Worm (Caenorhabditis elegans) whole organism, L4 larva: ENCODE measurements around the gene F32D1.11.
A peak's percentile ranks its signal among the peaks of the same experiment; 100 is the strongest.

ENCODE experiments used
- F26F4.8 ChIP-seq: fragments of 200-800 bp; sonication (Bioruptor generic); conservative IDR thresholded peaks from 2 replicates; pipeline ENCODE4 v1.3.6; 2022; ENCODE audit warnings: missing genetic modification characterization, missing compliant biosample characterization
- F44E2.7 ChIP-seq: fragments of 200-800 bp; sonication (Bioruptor generic); IDR thresholded peaks from 2 replicates; pipeline ENCODE4 v2.1.2; 2022; ENCODE audit warnings: missing genetic modification characterization, missing compliant biosample characterization
- Y48G9A.11 ChIP-seq: fragments of 200-800 bp; sonication (Bioruptor generic); IDR thresholded peaks from 2 replicates; pipeline ENCODE4 v1.3.6; 2022; ENCODE audit warnings: missing genetic modification reagents, missing genetic modification characterization, missing compliant biosample characterization
- Y75B8A.6 ChIP-seq: fragments of 200-800 bp; sonication (Bioruptor generic); IDR thresholded peaks from 2 replicates; pipeline ENCODE4 v1.3.6; 2022; ENCODE audit warnings: missing genetic modification reagents, missing genetic modification characterization, missing compliant biosample characterization
- aha-1 ChIP-seq: fragments of 150-350 bp; peaks from one replicate; lab custom pipeline; 2014; ENCODE audit warnings: missing biosample characterization, missing genetic modification characterization
- ama-1 ChIP-seq: fragments of 150-350 bp; optimal IDR thresholded peaks from 2 replicates; lab custom pipeline; 2014; ENCODE audit warnings: inconsistent platforms, mixed read lengths
- ceh-20 ChIP-seq: fragments of 200-800 bp; sonication (Bioruptor generic); IDR thresholded peaks from 2 replicates; pipeline ENCODE4 v1.3.6; 2022; ENCODE audit warnings: missing genetic modification reagents, missing genetic modification characterization, missing compliant biosample characterization
- ceh-28 ChIP-seq: fragments of 150-350 bp; optimal IDR thresholded peaks from 2 replicates; lab custom pipeline; 2014; ENCODE audit warnings: missing biosample characterization, missing genetic modification reagents, missing genetic modification characterization
- ceh-32 ChIP-seq: sonication (generic microtip); optimal IDR thresholded peaks from 2 replicates; lab custom pipeline; 2016; ENCODE audit warnings: mild to moderate bottlenecking, missing genetic modification characterization, missing compliant biosample characterization; ENCODE audit not compliant: poor library complexity
- ceh-44 ChIP-seq: fragments of 200-800 bp; sonication (Bioruptor generic); IDR thresholded peaks from 2 replicates; pipeline ENCODE4 v1.3.6; 2022; ENCODE audit warnings: missing genetic modification reagents, missing genetic modification characterization, missing compliant biosample characterization
- ceh-62 ChIP-seq: sonication (generic microtip); optimal IDR thresholded peaks from 2 replicates; lab custom pipeline; 2017; ENCODE audit warnings: missing biosample characterization, missing genetic modification characterization
- ces-1 ChIP-seq: fragments of 150-350 bp; sonication (generic microtip); optimal IDR thresholded peaks from 4 replicates; lab custom pipeline; 2014; ENCODE audit warnings: missing biosample characterization, missing genetic modification reagents, missing genetic modification characterization
- daf-16 ChIP-seq, 3 experiments: sonication (generic microtip); optimal IDR thresholded peaks; 2 replicates each; lab custom pipeline; 2016 to 2017; ENCODE audit warnings: missing genetic modification characterization in 3 of 3, missing genetic modification reagents in 3 of 3, mild to moderate bottlenecking in 2 of 3, missing compliant biosample characterization in 2 of 3, missing biosample characterization in 1 of 3, moderate library complexity in 1 of 3
- dmd-8 ChIP-seq: fragments of 200-800 bp; sonication (Bioruptor generic); IDR thresholded peaks from 2 replicates; pipeline ENCODE4 v1.3.6; 2022; ENCODE audit warnings: missing genetic modification characterization, missing compliant biosample characterization
- dmd-9 ChIP-seq: fragments of 200-800 bp; sonication (Bioruptor generic); IDR thresholded peaks from 2 replicates; pipeline ENCODE4 v1.3.6; 2022; ENCODE audit warnings: missing genetic modification reagents, missing genetic modification characterization, missing compliant biosample characterization
- dpl-1 ChIP-seq: fragments of 150-350 bp; optimal IDR thresholded peaks from 2 replicates; lab custom pipeline; 2014; ENCODE audit warnings: missing biosample characterization, missing genetic modification reagents, missing genetic modification characterization
- egl-43 ChIP-seq: fragments of 200-800 bp; sonication (Bioruptor generic); IDR thresholded peaks from 2 replicates; pipeline ENCODE4 v1.3.6; 2022; ENCODE audit warnings: missing genetic modification reagents, missing genetic modification characterization, missing compliant biosample characterization
- hif-1 ChIP-seq, 2 experiments: sonication (generic microtip); optimal IDR thresholded peaks; 2 replicates each; lab custom pipeline; 2016 to 2017; ENCODE audit warnings: missing compliant biosample characterization in 2 of 2, missing genetic modification characterization in 2 of 2, missing genetic modification reagents in 2 of 2, missing genotype in 2 of 2, mild to moderate bottlenecking in 1 of 2
- hlh-30 ChIP-seq: sonication (generic microtip); optimal IDR thresholded peaks from 2 replicates; lab custom pipeline; 2017; ENCODE audit warnings: antibody characterized with exemption, mild to moderate bottlenecking, missing genetic modification characterization, missing compliant biosample characterization; ENCODE audit not compliant: insufficient read depth
- hmg-1.1 ChIP-seq: fragments of 200-800 bp; sonication (Bioruptor generic); IDR thresholded peaks from 2 replicates; pipeline ENCODE4 v1.3.6; 2022; ENCODE audit warnings: missing genetic modification reagents, missing genetic modification characterization, missing compliant biosample characterization
- lin-13 ChIP-seq: fragments of 150-350 bp; optimal IDR thresholded peaks from 2 replicates; lab custom pipeline; 2014; ENCODE audit warnings: missing biosample characterization, missing genetic modification reagents, missing genetic modification characterization
- lin-15B ChIP-seq: fragments of 150-350 bp; sonication (generic microtip); optimal IDR thresholded peaks from 3 replicates; lab custom pipeline; 2014; ENCODE audit warnings: missing biosample characterization, missing genetic modification characterization
- lsy-2 ChIP-seq, 2 experiments: fragments of 150-350 bp in 1 of 2; sonication (generic microtip) in 1 of 2; optimal IDR thresholded peaks; 2 replicates each; lab custom pipeline; 2014 to 2017; ENCODE audit warnings: missing biosample characterization in 2 of 2, missing genetic modification characterization in 2 of 2
- mdt-29 ChIP-seq: fragments of 200-800 bp; sonication (Bioruptor generic); IDR thresholded peaks from 2 replicates; pipeline ENCODE4 v1.3.6; 2022; ENCODE audit warnings: missing genetic modification reagents, missing genetic modification characterization, missing compliant biosample characterization
- mep-1 ChIP-seq: fragments of 150-350 bp; sonication (generic microtip); optimal IDR thresholded peaks from 3 replicates; lab custom pipeline; 2014; ENCODE audit warnings: missing biosample characterization, missing genetic modification characterization
- mes-2 ChIP-seq: sonication (generic microtip); optimal IDR thresholded peaks from 2 replicates; lab custom pipeline; 2016; ENCODE audit warnings: missing genotype, mild to moderate bottlenecking, missing genetic modification characterization, missing compliant biosample characterization; ENCODE audit not compliant: poor library complexity, severe bottlenecking
- mxl-2 ChIP-seq: fragments of 200-800 bp; sonication (Bioruptor generic); conservative IDR thresholded peaks from 2 replicates; pipeline ENCODE4 v1.3.6; 2022; ENCODE audit warnings: missing genetic modification reagents, missing genetic modification characterization, missing compliant biosample characterization
- nhr-10 ChIP-seq: fragments of 150-350 bp; optimal IDR thresholded peaks from 2 replicates; lab custom pipeline; 2014; ENCODE audit warnings: missing biosample characterization, missing genetic modification characterization
- nhr-25 ChIP-seq: sonication (generic microtip); optimal IDR thresholded peaks from 2 replicates; lab custom pipeline; 2017; ENCODE audit warnings: missing genetic modification characterization, mild to moderate bottlenecking, missing compliant biosample characterization, antibody characterized with exemption, moderate library complexity, borderline replicate concordance; ENCODE audit not compliant: insufficient read depth
- nhr-28 ChIP-seq: fragments of 150-350 bp; optimal IDR thresholded peaks from 2 replicates; lab custom pipeline; 2014; ENCODE audit warnings: missing biosample characterization, missing genetic modification characterization
- nhr-41 ChIP-seq: fragments of 200-800 bp; sonication (Bioruptor generic); IDR thresholded peaks from 2 replicates; pipeline ENCODE4 v1.3.6; 2022; ENCODE audit warnings: missing genetic modification reagents, missing genetic modification characterization, missing compliant biosample characterization
- nhr-42 ChIP-seq: fragments of 200-800 bp; sonication (Bioruptor generic); IDR thresholded peaks from 2 replicates; pipeline ENCODE4 v1.3.6; 2022; ENCODE audit warnings: missing genetic modification characterization, missing compliant biosample characterization
- nhr-6 ChIP-seq: fragments of 150-350 bp; optimal IDR thresholded peaks from 2 replicates; lab custom pipeline; 2014; ENCODE audit warnings: missing biosample characterization, missing genetic modification characterization
- pha-4 ChIP-seq, 2 experiments: fragments of 150-350 bp in 1 of 2; fragments of 200-800 bp in 1 of 2; sonication (Bioruptor generic) in 1 of 2; IDR thresholded peaks in 1 of 2; optimal IDR thresholded peaks in 1 of 2; 2 replicates each; pipeline versions ENCODE4 v1.3.6 to Lab custom; 2014 to 2022; ENCODE audit warnings: missing genetic modification characterization in 2 of 2, missing genetic modification reagents in 2 of 2, missing biosample characterization in 1 of 2, missing compliant biosample characterization in 1 of 2
- pqm-1 ChIP-seq: sonication (generic microtip); optimal IDR thresholded peaks from 2 replicates; lab custom pipeline; 2017; ENCODE audit warnings: missing biosample characterization, missing genetic modification characterization
- saeg-2 ChIP-seq: fragments of 200-800 bp; sonication (Bioruptor generic); IDR thresholded peaks from 2 replicates; pipeline ENCODE4 v1.3.6; 2022; ENCODE audit warnings: missing genetic modification reagents, missing genetic modification characterization, missing compliant biosample characterization
- skn-1 ChIP-seq: fragments of 150-350 bp; optimal IDR thresholded peaks from 2 replicates; lab custom pipeline; 2014; ENCODE audit warnings: missing biosample characterization, missing genetic modification characterization
- snpc-1.2 ChIP-seq: fragments of 200-800 bp; sonication (Bioruptor generic); IDR thresholded peaks from 2 replicates; pipeline ENCODE4 v1.3.6; 2022; ENCODE audit warnings: missing genetic modification reagents, missing genetic modification characterization, missing compliant biosample characterization
- spr-3 ChIP-seq: fragments of 200-800 bp; sonication (Bioruptor generic); optimal IDR thresholded peaks from 2 replicates; lab custom pipeline; 2018; ENCODE audit warnings: mild to moderate bottlenecking, missing genetic modification characterization, missing compliant biosample characterization
- unc-130 ChIP-seq: sonication (generic microtip); optimal IDR thresholded peaks from 2 replicates; lab custom pipeline; 2016; ENCODE audit warnings: missing genetic modification reagents, missing genetic modification characterization, missing compliant biosample characterization
- unc-39 ChIP-seq: sonication (generic microtip); optimal IDR thresholded peaks from 2 replicates; lab custom pipeline; 2017; ENCODE audit warnings: missing biosample characterization, missing genetic modification characterization
- unc-62 ChIP-seq, 3 experiments: fragments of 150-350 bp in 1 of 3; sonication (generic microtip); optimal IDR thresholded peaks in 2 of 3; peaks in 1 of 3; 1 replicate in 1 of 3; 2 replicates in 2 of 3; lab custom pipeline; 2014 to 2017; ENCODE audit warnings: missing biosample characterization in 3 of 3, missing genetic modification characterization in 3 of 3, missing genetic modification reagents in 3 of 3, missing genotype in 1 of 3
- zip-2 ChIP-seq: fragments of 150-350 bp; optimal IDR thresholded peaks from 2 replicates; lab custom pipeline; 2014; ENCODE audit warnings: missing biosample characterization, missing genetic modification characterization
- ztf-11 ChIP-seq: fragments of 150-350 bp; optimal IDR thresholded peaks from 2 replicates; lab custom pipeline; 2014; ENCODE audit warnings: missing biosample characterization, missing genetic modification characterization

F32D1.11 gene

DNA sequence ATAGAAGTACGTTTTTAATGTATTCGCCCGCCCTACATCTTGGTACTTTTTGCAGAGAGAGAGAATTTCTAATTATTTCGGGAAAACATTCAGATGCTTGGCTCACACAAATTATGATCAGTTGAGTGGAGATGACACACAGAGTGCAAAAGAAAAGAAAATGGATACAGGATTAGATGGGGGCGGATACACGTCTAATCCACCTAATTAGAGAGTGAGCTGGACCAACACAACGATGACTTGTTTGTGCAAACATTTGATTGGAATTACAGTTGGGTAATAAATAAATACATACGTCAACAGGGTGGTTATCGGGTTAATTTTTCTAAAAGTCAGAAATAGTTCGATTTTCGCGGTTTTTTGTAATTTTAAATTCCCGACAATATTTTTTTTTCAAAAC is 7.2 kb downstream of the F32D1.11 start:
- TF ChIP-seq pqm-1 (tag; lab: Kevin White, UChicago) (no peak), unc-62 (GFP tag; optimal IDR thresholded peaks at IDR 0.05 in 1 of 2; lab: Kevin White, UChicago) (peak in 1 of 2 experiments; percentile 5), unc-62 (tag; optimal IDR thresholded peaks at IDR 0.05; lab: Kevin White, UChicago) (no peak)

DNA sequence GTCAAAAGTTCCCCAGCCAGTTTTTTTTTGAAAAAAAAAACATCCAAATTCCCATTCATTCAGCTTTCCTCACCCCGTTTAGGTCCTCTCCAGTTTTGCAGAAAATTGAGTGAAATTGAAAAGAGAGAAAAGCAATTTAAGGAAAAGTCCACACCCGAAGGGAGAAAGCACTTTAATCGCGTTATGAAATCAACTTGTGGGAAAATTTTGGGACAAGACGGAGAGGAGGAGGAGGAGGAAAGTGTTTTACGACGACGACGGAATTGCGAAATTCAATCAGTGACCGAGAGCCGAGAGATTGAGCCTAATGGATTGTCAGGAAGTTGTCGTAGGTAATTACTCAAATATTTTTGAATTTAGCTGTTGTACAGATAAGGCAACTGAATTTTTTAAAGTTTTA is 9.0 kb downstream of the F32D1.11 start:
- no peak for TF ChIP-seq ceh-32 (tag; lab: Kevin White, UChicago)
- TF ChIP-seq ces-1, result peak; percentile 56
- TF ChIP-seq lsy-2 (tag; optimal IDR thresholded peaks at IDR 0.05; lab: Kevin White, UChicago), result peak in 1 of 2 experiments; percentile 39

DNA sequence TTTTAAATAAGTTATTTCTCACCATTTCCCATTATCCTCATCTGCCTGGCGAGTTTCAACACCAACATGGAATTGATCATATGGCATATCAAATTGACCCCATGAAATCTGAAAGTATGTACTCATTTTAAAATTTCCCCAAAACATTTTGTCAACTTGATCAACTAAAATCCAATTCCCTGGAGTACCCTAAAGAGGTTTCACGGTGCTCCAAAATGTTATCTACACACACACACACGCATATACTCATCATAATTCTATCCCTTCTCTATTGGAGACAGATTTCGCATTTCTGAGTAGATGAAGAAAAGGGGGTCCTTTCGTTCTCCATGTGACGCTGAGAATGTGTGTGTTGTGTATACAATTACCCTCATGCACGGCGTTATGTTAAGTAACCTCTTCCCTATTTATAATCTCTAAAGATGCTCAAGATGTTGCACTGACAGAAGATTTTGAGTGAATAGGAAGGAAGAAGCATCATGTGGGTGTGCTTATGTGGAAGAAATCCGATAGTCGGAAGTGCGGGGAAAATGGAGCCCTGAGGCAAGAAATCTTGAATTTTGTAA is 10.2 kb downstream of the F32D1.11 start:
- no peak for TF ChIP-seq unc-39 (tag; lab: Kevin White, UChicago)
- TF ChIP-seq dmd-9 (GFP tag; lab: Robert Waterston, UW), result no peak
- no peak for TF ChIP-seq hlh-30 (tag; lab: Kevin White, UChicago)
- TF ChIP-seq Y75B8A.6 (GFP tag; lab: Robert Waterston, UW), result no peak
- no peak for TF ChIP-seq skn-1
- no peak for TF ChIP-seq unc-130
- no peak for TF ChIP-seq ceh-20
- no peak for TF ChIP-seq saeg-2 (GFP tag; lab: Robert Waterston, UW)
- no peak for TF ChIP-seq F44E2.7 (GFP tag; lab: Robert Waterston, UW)
- no peak for TF ChIP-seq mdt-29 (GFP tag; lab: Robert Waterston, UW)
- TF ChIP-seq ceh-28 (tag; lab: Kevin White, UChicago), result no peak
- no peak for TF ChIP-seq lin-13
- TF ChIP-seq ceh-32 (tag; lab: Kevin White, UChicago), result no peak
- no peak for TF ChIP-seq zip-2 (tag; lab: Kevin White, UChicago)
- no peak for TF ChIP-seq nhr-25 (tag; lab: Kevin White, UChicago)
- TF ChIP-seq snpc-1.2 (GFP tag; lab: Robert Waterston, UW), result no peak
- no peak for TF ChIP-seq nhr-41 (GFP tag; lab: Robert Waterston, UW)
- no peak for TF ChIP-seq aha-1 (tag; lab: Kevin White, UChicago)
- TF ChIP-seq lin-15B (tag; lab: Kevin White, UChicago), result no peak

DNA sequence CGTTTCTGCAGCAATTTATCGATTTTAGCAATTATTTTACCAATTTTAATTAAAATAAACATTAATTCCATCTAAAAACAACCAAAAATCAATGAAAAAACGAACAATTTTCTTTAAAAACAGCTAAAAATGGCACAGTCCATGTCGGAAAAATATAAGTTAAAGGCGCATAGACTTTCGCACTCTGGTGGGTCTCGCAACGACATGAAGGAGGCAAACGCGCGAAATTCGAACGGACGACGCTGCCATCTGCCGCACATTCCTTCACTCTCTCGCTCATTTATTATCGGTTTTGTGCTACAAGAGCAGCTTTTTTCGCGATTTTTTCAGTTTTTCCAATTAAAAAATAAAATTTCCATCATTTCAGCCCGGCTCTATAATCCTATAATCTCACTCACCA is 19.5 kb downstream of the F32D1.11 start, which contains the start of gene mcm-7:
Gene mcm-7, plus strand, starts transcription at position 368 of the 400 bp plus-strand sequence.
- TF ChIP-seq dpl-1 (peak; percentile 93), ztf-11 (tag; lab: Kevin White, UChicago) (no peak), ceh-62 (tag; lab: Kevin White, UChicago) (no peak), F26F4.8 (GFP tag; lab: Robert Waterston, UW) (no peak), unc-130 (peak; percentile 22), dmd-8 (no peak), egl-43 (GFP tag; lab: Robert Waterston, UW) (no peak), spr-3 (GFP tag; lab: Kevin White, UChicago) (no peak), nhr-42 (GFP tag; lab: Robert Waterston, UW) (no peak), mxl-2 (GFP tag; lab: Robert Waterston, UW) (no peak), hmg-1.1 (peak; percentile 39; the same call in 1 of the 2 replicates), pha-4 (GFP tag; IDR thresholded peaks at IDR 0.05; lab: Robert Waterston, UW) (no peak), pha-4 (tag; optimal IDR thresholded peaks at IDR 0.05; lab: Kevin White, UChicago) (no peak), daf-16 (GFP tag; optimal IDR thresholded peaks at IDR 0.05; lab: Kevin White, UChicago) (no peak), daf-16 (tag; optimal IDR thresholded peaks at IDR 0.05; lab: Kevin White, UChicago) (no peak), ama-1 (lab: Kevin White, UChicago) (peak; percentile 31), mes-2 (tag; lab: Kevin White, UChicago) (peak; percentile 79), hif-1 (tag; optimal IDR thresholded peaks at IDR 0.05; lab: Kevin White, UChicago) (peak in 1 of 2 experiments; percentile 30), aha-1 (tag; lab: Kevin White, UChicago) (peak; percentile 68), zip-2 (tag; lab: Kevin White, UChicago) (peak; percentile 8), Y48G9A.11 (GFP tag; lab: Robert Waterston, UW) (no peak), nhr-6 (tag; lab: Kevin White, UChicago) (peak; percentile 70), lin-13 (peak; percentile 33), nhr-28 (tag; lab: Kevin White, UChicago) (peak; percentile 23), nhr-10 (tag; lab: Kevin White, UChicago) (no peak), mep-1 (tag; lab: Kevin White, UChicago) (peak; percentile 71), saeg-2 (GFP tag; lab: Robert Waterston, UW) (no peak), ceh-44 (GFP tag; lab: Robert Waterston, UW) (no peak)
